Worm (Caenorhabditis elegans) whole organism, young adult: ENCODE data around the gene fbxa-27.

Source experiments
- F10E7.11 ChIP-seq: sonication (generic microtip); optimal IDR thresholded peaks from 2 replicates; lab custom pipeline; 2017; ENCODE audit warnings: mild to moderate bottlenecking, missing genetic modification characterization, moderate library complexity, missing compliant biosample characterization
- F22D6.2 ChIP-seq: sonication (generic microtip); optimal IDR thresholded peaks from 2 replicates; lab custom pipeline; 2016; ENCODE audit warnings: mild to moderate bottlenecking, missing genetic modification characterization, missing compliant biosample characterization
- F49E8.2 ChIP-seq: sonication (generic microtip); optimal IDR thresholded peaks from 3 replicates; lab custom pipeline; 2017; ENCODE audit warnings: missing genetic modification characterization, mild to moderate bottlenecking, missing compliant biosample characterization, antibody characterized with exemption, moderate library complexity; ENCODE audit not compliant: insufficient read depth
- ZK185.1 ChIP-seq: sonication (generic microtip); optimal IDR thresholded peaks from 2 replicates; lab custom pipeline; 2016; ENCODE audit warnings: mild to moderate bottlenecking, missing genetic modification characterization, missing compliant biosample characterization; ENCODE audit not compliant: poor library complexity, severe bottlenecking
- attf-5 ChIP-seq: fragments of 200-800 bp; sonication (Bioruptor generic); optimal IDR thresholded peaks from 2 replicates; lab custom pipeline; 2018; ENCODE audit warnings: mild to moderate bottlenecking, missing genetic modification characterization, missing compliant biosample characterization
- ccch-3 ChIP-seq: fragments of 200-800 bp; sonication (Bioruptor generic); optimal IDR thresholded peaks from 2 replicates; lab custom pipeline; 2018; ENCODE audit warnings: mild to moderate bottlenecking, missing genetic modification characterization, missing compliant biosample characterization
- cebp-1 ChIP-seq, 2 experiments: fragments of 200-800 bp in 1 of 2; sonication (Bioruptor generic) in 1 of 2; sonication (generic microtip) in 1 of 2; IDR thresholded peaks in 1 of 2; optimal IDR thresholded peaks in 1 of 2; 2 replicates each; pipeline versions ENCODE4 v1.3.6 to Lab custom; 2017 to 2022; ENCODE audit warnings: missing compliant biosample characterization in 2 of 2, missing genetic modification characterization in 2 of 2, mild to moderate bottlenecking in 1 of 2, missing genetic modification reagents in 1 of 2, moderate library complexity in 1 of 2
- ceh-91 ChIP-seq: fragments of 200-800 bp; sonication (Bioruptor generic); IDR thresholded peaks from 2 replicates; pipeline ENCODE4 v1.3.6; 2022; ENCODE audit warnings: missing genetic modification reagents, missing genetic modification characterization, missing compliant biosample characterization
- madf-10 ChIP-seq: sonication (generic microtip); optimal IDR thresholded peaks from 2 replicates; lab custom pipeline; 2016; ENCODE audit warnings: mild to moderate bottlenecking, missing genetic modification characterization, missing compliant biosample characterization
- somi-1 ChIP-seq: fragments of 200-800 bp; sonication (Bioruptor generic); optimal IDR thresholded peaks from 2 replicates; lab custom pipeline; 2018; ENCODE audit warnings: mild to moderate bottlenecking, missing genetic modification characterization, missing compliant biosample characterization
- unc-62 ChIP-seq: fragments of 150-350 bp; optimal IDR thresholded peaks from 2 replicates; lab custom pipeline; 2014; ENCODE audit warnings: missing biosample characterization, missing genetic modification reagents, missing genetic modification characterization

ce11 chrIII:1308887-1309286, 33.9 kb upstream of the fbxa-27 start, which contains the start of gene Y82E9BL.12:
- TF ChIP-seq madf-10 (tag; lab: Kevin White, UChicago) = no peak
- no peak for TF ChIP-seq somi-1
- TF ChIP-seq F49E8.2 (tag; lab: Kevin White, UChicago) = no peak
- no peak for TF ChIP-seq F10E7.11 (tag; lab: Kevin White, UChicago)
- TF ChIP-seq ZK185.1 (tag; lab: Kevin White, UChicago) = no peak
- TF ChIP-seq ccch-3 (GFP tag; lab: Kevin White, UChicago) = no peak
- no peak for TF ChIP-seq cebp-1 (GFP tag; IDR thresholded peaks at IDR 0.05; lab: Robert Waterston, UW)
- no peak for TF ChIP-seq cebp-1 (tag; optimal IDR thresholded peaks at IDR 0.05; lab: Kevin White, UChicago)
- TF ChIP-seq unc-62 (GFP tag; lab: Kevin White, UChicago) = no peak
- no peak for TF ChIP-seq attf-5 (GFP tag; lab: Kevin White, UChicago)
- TF ChIP-seq ceh-91 (GFP tag; lab: Robert Waterston, UW) = no peak
- no peak for TF ChIP-seq F22D6.2 (tag; lab: Kevin White, UChicago)
